Worm (Caenorhabditis elegans) whole organism, mixed stage, embryonic: ENCODE measurements around the gene bath-15.
A peak's percentile ranks its signal among the peaks of the same experiment; 100 is the strongest.

Source experiments
- M03D4.4 ChIP-seq: sonication (generic microtip); optimal IDR thresholded peaks from 2 replicates; lab custom pipeline; 2017; ENCODE audit warnings: mild to moderate bottlenecking, missing genetic modification characterization, missing compliant biosample characterization
- bed-3 ChIP-seq: fragments of 200-800 bp; sonication (Bioruptor generic); optimal IDR thresholded peaks from 3 replicates; lab custom pipeline; 2018; ENCODE audit warnings: mild to moderate bottlenecking, missing genetic modification characterization, moderate library complexity, missing compliant biosample characterization
- blmp-1 ChIP-seq: fragments of 150-350 bp; optimal IDR thresholded peaks from 2 replicates; lab custom pipeline; 2014; ENCODE audit warnings: missing biosample characterization, missing genetic modification characterization
- ceh-39 ChIP-seq: fragments of 150-350 bp; optimal IDR thresholded peaks from 2 replicates; lab custom pipeline; 2014; ENCODE audit warnings: missing biosample characterization, missing genetic modification characterization
- ceh-43 ChIP-seq: fragments of 200-800 bp; sonication (Bioruptor generic); optimal IDR thresholded peaks from 2 replicates; lab custom pipeline; 2018; ENCODE audit warnings: mild to moderate bottlenecking, missing genetic modification characterization, moderate library complexity, missing compliant biosample characterization
- ceh-83 ChIP-seq: fragments of 200-800 bp; sonication (Bioruptor generic); optimal IDR thresholded peaks from 2 replicates; lab custom pipeline; 2018; ENCODE audit warnings: mild to moderate bottlenecking, missing genetic modification characterization, missing compliant biosample characterization
- ces-1 ChIP-seq: fragments of 150-350 bp; optimal IDR thresholded peaks from 2 replicates; lab custom pipeline; 2014; ENCODE audit warnings: missing biosample characterization, missing genetic modification reagents, missing genetic modification characterization
- cnd-1 ChIP-seq: fragments of 200-800 bp; sonication (Bioruptor generic); optimal IDR thresholded peaks from 2 replicates; lab custom pipeline; 2018; ENCODE audit warnings: mild to moderate bottlenecking, missing genetic modification characterization, missing compliant biosample characterization
- drap-1 ChIP-seq: fragments of 200-800 bp; sonication (Bioruptor generic); optimal IDR thresholded peaks from 3 replicates; lab custom pipeline; 2018; ENCODE audit warnings: mild to moderate bottlenecking, missing genetic modification characterization, missing compliant biosample characterization
- elt-1 ChIP-seq: sonication (generic microtip); optimal IDR thresholded peaks from 2 replicates; lab custom pipeline; 2017; ENCODE audit warnings: missing genetic modification characterization, mild to moderate bottlenecking, missing compliant biosample characterization, antibody characterized with exemption, moderate library complexity, borderline replicate concordance; ENCODE audit not compliant: insufficient read depth
- elt-3 ChIP-seq: fragments of 150-350 bp; optimal IDR thresholded peaks from 2 replicates; lab custom pipeline; 2014; ENCODE audit warnings: missing biosample characterization, missing genetic modification characterization
- flh-1 ChIP-seq: fragments of 200-800 bp; sonication (Bioruptor generic); optimal IDR thresholded peaks from 2 replicates; lab custom pipeline; 2018; ENCODE audit warnings: mild to moderate bottlenecking, missing genetic modification characterization, moderate library complexity, missing compliant biosample characterization
- ham-2 ChIP-seq: fragments of 200-800 bp; sonication (Bioruptor generic); optimal IDR thresholded peaks from 2 replicates; lab custom pipeline; 2018; ENCODE audit warnings: mild to moderate bottlenecking, missing genetic modification characterization, missing compliant biosample characterization
- hlh-1 ChIP-seq: fragments of 150-350 bp; optimal IDR thresholded peaks from 2 replicates; lab custom pipeline; 2014; ENCODE audit warnings: missing biosample characterization, missing genetic modification reagents, missing genetic modification characterization
- lin-13 ChIP-seq: fragments of 150-350 bp; optimal IDR thresholded peaks from 2 replicates; lab custom pipeline; 2014; ENCODE audit warnings: missing biosample characterization, missing genetic modification characterization
- lin-32 ChIP-seq: fragments of 200-800 bp; sonication (Bioruptor generic); optimal IDR thresholded peaks from 2 replicates; lab custom pipeline; 2018; ENCODE audit warnings: mild to moderate bottlenecking, missing genetic modification characterization, missing compliant biosample characterization
- lsy-2 ChIP-seq: fragments of 150-350 bp; optimal IDR thresholded peaks from 2 replicates; lab custom pipeline; 2014; ENCODE audit warnings: missing biosample characterization, missing genetic modification characterization
- mab-5 ChIP-seq: fragments of 150-350 bp; optimal IDR thresholded peaks from 2 replicates; lab custom pipeline; 2014; ENCODE audit warnings: missing biosample characterization, missing genetic modification characterization
- mep-1 ChIP-seq: fragments of 150-350 bp; optimal IDR thresholded peaks from 2 replicates; lab custom pipeline; 2017; ENCODE audit warnings: missing biosample characterization, missing genetic modification reagents, missing genetic modification characterization, inconsistent platforms
- mls-2 ChIP-seq: sonication (generic microtip); optimal IDR thresholded peaks from 2 replicates; lab custom pipeline; 2016; ENCODE audit warnings: mild to moderate bottlenecking, missing genetic modification characterization, moderate library complexity, missing compliant biosample characterization
- nhr-12 ChIP-seq: fragments of 150-350 bp; optimal IDR thresholded peaks from 2 replicates; lab custom pipeline; 2014; ENCODE audit warnings: missing biosample characterization, missing genetic modification characterization
- nhr-2 ChIP-seq: fragments of 150-350 bp; optimal IDR thresholded peaks from 2 replicates; lab custom pipeline; 2014; ENCODE audit warnings: missing biosample characterization, missing genetic modification characterization
- nhr-28 ChIP-seq: fragments of 150-350 bp; optimal IDR thresholded peaks from 2 replicates; lab custom pipeline; 2014; ENCODE audit warnings: missing biosample characterization, missing genetic modification characterization
- nhr-76 ChIP-seq: sonication (generic microtip); optimal IDR thresholded peaks from 2 replicates; lab custom pipeline; 2017; ENCODE audit warnings: missing biosample characterization, missing genetic modification characterization
- pha-4 ChIP-seq: fragments of 150-350 bp; optimal IDR thresholded peaks from 2 replicates; lab custom pipeline; 2018; ENCODE audit warnings: missing biosample characterization, missing genetic modification reagents, missing genetic modification characterization
- sem-2 ChIP-seq: fragments of 200-800 bp; sonication (Bioruptor generic); optimal IDR thresholded peaks from 2 replicates; lab custom pipeline; 2018; ENCODE audit warnings: mild to moderate bottlenecking, missing genetic modification characterization, missing compliant biosample characterization
- sptf-1 ChIP-seq: sonication (generic microtip); optimal IDR thresholded peaks from 2 replicates; lab custom pipeline; 2017; ENCODE audit warnings: mild to moderate bottlenecking, missing genetic modification characterization, moderate library complexity, missing compliant biosample characterization
- tbx-8 ChIP-seq: fragments of 200-800 bp; sonication (Bioruptor generic); optimal IDR thresholded peaks from 2 replicates; lab custom pipeline; 2018; ENCODE audit warnings: mild to moderate bottlenecking, missing genetic modification characterization, moderate library complexity, missing compliant biosample characterization
- unc-120 ChIP-seq: sonication (generic microtip); optimal IDR thresholded peaks from 2 replicates; lab custom pipeline; 2017; ENCODE audit warnings: missing genetic modification characterization, missing compliant biosample characterization; ENCODE audit not compliant: poor library complexity, severe bottlenecking
- unc-39 ChIP-seq: fragments of 150-350 bp; optimal IDR thresholded peaks from 2 replicates; lab custom pipeline; 2014; ENCODE audit warnings: missing biosample characterization, missing genetic modification characterization
- unc-62 ChIP-seq: fragments of 150-350 bp; optimal IDR thresholded peaks from 2 replicates; lab custom pipeline; 2014; ENCODE audit warnings: missing biosample characterization, missing genetic modification reagents, missing genetic modification characterization
- zip-8 ChIP-seq: fragments of 150-350 bp; optimal IDR thresholded peaks from 2 replicates; lab custom pipeline; 2014; ENCODE audit warnings: missing biosample characterization, missing genetic modification characterization
- ztf-11 ChIP-seq: fragments of 150-350 bp; optimal IDR thresholded peaks from 2 replicates; lab custom pipeline; 2014; ENCODE audit warnings: missing biosample characterization, missing genetic modification characterization

The bath-15 gene

DNA sequence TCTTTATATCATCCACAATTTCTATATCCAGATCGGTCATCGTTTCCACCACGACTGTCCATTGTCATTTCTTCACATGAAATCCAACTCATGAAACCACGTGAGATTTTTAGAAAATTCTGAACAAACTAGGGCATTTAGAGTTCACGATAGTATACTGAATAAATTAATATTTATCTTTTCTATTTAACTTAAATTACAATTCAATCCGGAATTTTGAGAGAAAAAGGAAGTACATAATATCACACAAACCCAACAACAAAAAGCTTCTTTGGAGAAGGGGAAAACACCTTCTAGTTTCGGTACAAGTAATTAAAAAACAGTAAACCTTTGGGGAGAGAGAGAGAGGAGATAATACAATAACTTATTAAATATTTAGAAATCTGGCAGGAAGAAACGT lies 8.4 kb downstream of the bath-15 start, which contains the start of gene ZK686.5:
ZK686.5 (minus strand) TSS at position 101 of the 400 bp plus-strand sequence.
- TF ChIP-seq lin-13 (tag; lab: Kevin White, UChicago), result no peak
- no peak for TF ChIP-seq mab-5 (tag; lab: Kevin White, UChicago)
- no peak for TF ChIP-seq blmp-1
- TF ChIP-seq unc-39 (tag; lab: Kevin White, UChicago), result no peak
- TF ChIP-seq ham-2 (GFP tag; lab: Kevin White, UChicago), result no peak
- no peak for TF ChIP-seq ces-1 (GFP tag; lab: Kevin White, UChicago)
- no peak for TF ChIP-seq nhr-28
- TF ChIP-seq cnd-1 (tag; lab: Kevin White, UChicago), result no peak
- TF ChIP-seq sem-2, result no peak
- TF ChIP-seq bed-3 (GFP tag; lab: Kevin White, UChicago), result no peak
- no peak for TF ChIP-seq ceh-39
- TF ChIP-seq lin-32, result no peak
- TF ChIP-seq ztf-11 (tag; lab: Kevin White, UChicago), result no peak
- TF ChIP-seq flh-1 (GFP tag; lab: Kevin White, UChicago), result no peak
- no peak for TF ChIP-seq elt-3 (tag; lab: Kevin White, UChicago)
- no peak for TF ChIP-seq nhr-2 (tag; lab: Kevin White, UChicago)
- TF ChIP-seq ceh-43 (GFP tag; lab: Kevin White, UChicago), result no peak

DNA sequence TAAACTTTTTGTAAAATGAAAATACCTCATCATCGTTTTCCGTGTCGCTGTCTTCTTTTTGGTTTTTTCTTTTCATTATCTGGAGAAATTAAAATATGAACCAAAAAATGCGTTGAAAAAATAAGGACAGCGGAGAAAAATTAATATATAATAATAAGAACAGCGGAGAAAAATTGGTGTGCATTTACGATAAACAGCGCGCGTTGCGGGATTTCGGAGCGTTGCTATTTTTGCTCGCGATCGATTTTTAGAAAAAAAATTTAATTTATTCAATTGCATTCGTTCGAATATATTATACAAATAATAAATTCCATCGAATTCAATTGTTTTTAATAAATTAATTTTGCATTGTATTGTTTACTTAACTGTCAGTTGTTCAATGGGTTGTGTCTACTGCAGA lies 9.9 kb downstream of the bath-15 start, which contains the start of gene ZK686.2:
ZK686.2 (minus strand) TSS at position 79 of the 400 bp plus-strand sequence.
- TF ChIP-seq ceh-43 (GFP tag; lab: Kevin White, UChicago) (no peak), mls-2 (no peak), unc-120 (peak; percentile 20), pha-4 (tag; lab: Kevin White, UChicago) (no peak), ztf-11 (tag; lab: Kevin White, UChicago) (no peak), mep-1 (peak; percentile 58), sptf-1 (no peak), ceh-83 (GFP tag; lab: Kevin White, UChicago) (no peak), ceh-39 (peak; percentile 35), sem-2 (no peak), nhr-76 (tag; lab: Kevin White, UChicago) (no peak), lin-32 (no peak), mab-5 (tag; lab: Kevin White, UChicago) (peak; percentile 32), zip-8 (tag; lab: Kevin White, UChicago) (no peak), elt-3 (tag; lab: Kevin White, UChicago) (no peak), elt-1 (tag; lab: Kevin White, UChicago) (no peak), bed-3 (GFP tag; lab: Kevin White, UChicago) (no peak), unc-39 (tag; lab: Kevin White, UChicago) (no peak), drap-1 (GFP tag; lab: Kevin White, UChicago) (no peak), nhr-12 (tag; lab: Kevin White, UChicago) (no peak), ces-1 (GFP tag; lab: Kevin White, UChicago) (peak; percentile 81), tbx-8 (GFP tag; lab: Kevin White, UChicago) (no peak), lsy-2 (tag; lab: Kevin White, UChicago) (peak; percentile 64), unc-62 (GFP tag; lab: Kevin White, UChicago) (no peak)

DNA sequence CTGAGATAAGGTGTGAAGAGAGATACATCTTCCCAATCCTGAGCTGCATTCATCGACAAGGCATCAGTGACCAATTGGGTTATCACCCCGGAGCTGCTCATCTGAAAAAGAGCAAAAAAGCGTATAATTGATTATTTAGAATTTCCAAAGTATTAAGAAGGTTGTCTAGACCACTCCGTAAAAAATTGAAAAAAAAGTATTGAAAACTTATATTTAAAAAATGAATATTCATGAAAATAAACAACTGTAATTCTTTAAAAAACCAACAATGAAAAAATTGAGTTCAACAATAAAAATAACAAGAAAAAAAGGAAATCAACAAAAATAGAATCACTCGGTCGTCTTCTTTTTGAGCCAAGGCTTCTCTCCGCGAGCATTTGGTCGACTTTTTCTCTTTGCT lies 12.3 kb downstream of the bath-15 start, which contains the start of gene mtx-2:
mtx-2 (minus strand) TSS at position 101 of the 400 bp plus-strand sequence.
- TF ChIP-seq ceh-39 (no peak), elt-1 (tag; lab: Kevin White, UChicago) (no peak), ces-1 (GFP tag; lab: Kevin White, UChicago) (no peak), ztf-11 (tag; lab: Kevin White, UChicago) (no peak), nhr-2 (tag; lab: Kevin White, UChicago) (no peak), hlh-1 (tag; lab: Kevin White, UChicago) (no peak), pha-4 (tag; lab: Kevin White, UChicago) (no peak), cnd-1 (tag; lab: Kevin White, UChicago) (no peak), elt-3 (tag; lab: Kevin White, UChicago) (no peak), nhr-12 (tag; lab: Kevin White, UChicago) (no peak), drap-1 (GFP tag; lab: Kevin White, UChicago) (no peak)
- TF ChIP-seq, all 35 proteins: peak for 0

DNA sequence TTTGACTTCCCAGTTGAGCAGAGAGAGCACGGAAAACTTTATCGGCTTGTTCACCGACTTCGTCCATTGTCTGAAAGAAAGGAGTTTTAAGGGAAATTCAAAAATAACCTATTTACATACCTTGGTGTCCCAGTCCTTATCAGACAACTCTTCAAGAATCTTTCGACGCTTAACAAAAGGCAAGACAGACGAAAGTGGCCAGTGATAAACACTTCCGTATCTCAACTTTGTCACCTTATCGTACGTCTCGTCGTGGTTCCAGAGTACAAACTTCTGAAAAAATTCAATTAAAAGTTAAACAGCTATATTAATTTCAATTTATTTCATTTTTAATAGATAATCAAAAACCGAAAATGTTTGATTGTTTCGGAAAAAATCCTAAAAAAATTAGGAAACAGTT lies 13.6 kb downstream of the bath-15 start:
- TF ChIP-seq M03D4.4 (tag; lab: Kevin White, UChicago) (no peak), mep-1 (no peak), hlh-1 (tag; lab: Kevin White, UChicago) (no peak)
